Fruit fly (Drosophila melanogaster): ENCODE results near the gene CG32579.
A peak's percentile ranks its signal among the peaks of the same experiment; 100 is the strongest.

CG32579 gene

DNA sequence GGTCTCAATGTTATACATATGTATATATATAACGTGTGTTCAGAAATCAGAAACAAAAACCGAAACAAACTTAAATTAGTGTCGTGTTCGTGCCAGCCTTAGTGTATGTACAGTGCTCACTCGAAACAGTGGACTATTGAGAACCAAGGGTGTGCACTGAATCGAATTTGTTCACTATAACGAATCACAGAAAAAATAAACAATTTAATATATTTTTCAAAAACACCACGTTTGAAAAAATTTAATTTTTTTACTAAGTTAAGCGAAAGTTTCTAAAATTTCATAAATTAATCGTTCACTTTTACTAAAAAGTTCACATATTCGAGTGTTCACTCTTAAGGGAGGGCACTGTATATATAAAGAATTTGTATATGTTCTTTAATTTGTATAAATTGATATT is 37.9 kb upstream of the CG32579 start (continued):
- no peak for TF ChIP-seq sima (GFP tag; optimal IDR thresholded peaks at IDR 0.05)
- no peak for TF ChIP-seq ci (GFP tag; IDR thresholded peaks at IDR 0.05)
- TF ChIP-seq ab (GFP tag; optimal IDR thresholded peaks at IDR 0.05): no peak
- no peak for TF ChIP-seq HLH54F (GFP tag; optimal IDR thresholded peaks at IDR 0.05)
- no peak for TF ChIP-seq CG16779 (GFP tag; IDR thresholded peaks at IDR 0.05)
- no peak for TF ChIP-seq fd64A (GFP tag; optimal IDR thresholded peaks at IDR 0.05)
- TF ChIP-seq ATbp (GFP tag; optimal IDR thresholded peaks at IDR 0.05): no peak
- peak; percentile 28 for TF ChIP-seq CG30403 (GFP tag; optimal IDR thresholded peaks at IDR 0.05)
- no peak for TF ChIP-seq GATAe (GFP tag; conservative IDR thresholded peaks at IDR 0.05)
- TF ChIP-seq Hsf (GFP tag; optimal IDR thresholded peaks at IDR 0.05): peak; percentile 16
- TF ChIP-seq CG6254 (GFP tag; optimal IDR thresholded peaks at IDR 0.05): no peak
- no peak for TF ChIP-seq CG6272 (GFP tag; IDR thresholded peaks at IDR 0.05)
- TF ChIP-seq CG1832 (GFP tag; optimal IDR thresholded peaks at IDR 0.05): no peak
- TF ChIP-seq Asciz (GFP tag; optimal IDR thresholded peaks at IDR 0.05): peak; percentile 12
- peak; percentile 3 for TF ChIP-seq Ets65A (GFP tag)
- no peak for TF ChIP-seq CG15011 (GFP tag; optimal IDR thresholded peaks at IDR 0.05)
- peak; percentile 48 for TF ChIP-seq lab (GFP tag; optimal IDR thresholded peaks at IDR 0.05)
- TF ChIP-seq Dad (GFP tag; optimal IDR thresholded peaks at IDR 0.05): no peak
- TF ChIP-seq CG14860 (GFP tag; IDR thresholded peaks at IDR 0.05; ENCODE audit: partially characterized antibody): no peak
- TF ChIP-seq Kr (GFP tag; optimal IDR thresholded peaks at IDR 0.05): no peak
- no peak for TF ChIP-seq sd (tag; optimal IDR thresholded peaks at IDR 0.05)
- no peak for TF ChIP-seq Lpt (GFP tag; optimal IDR thresholded peaks at IDR 0.05)
- TF ChIP-seq CG4360 (GFP tag; IDR thresholded peaks at IDR 0.05): no peak
- no peak for TF ChIP-seq CG3407 (GFP tag; optimal IDR thresholded peaks at IDR 0.05)
- no peak for TF ChIP-seq CG13123 (GFP tag; optimal IDR thresholded peaks at IDR 0.05)
- no peak for TF ChIP-seq twi (tag; optimal IDR thresholded peaks at IDR 0.05)
- no peak for TF ChIP-seq Adf1 (GFP tag; IDR thresholded peaks at IDR 0.05)
- TF ChIP-seq CG6791 (GFP tag; IDR thresholded peaks at IDR 0.05; ENCODE audit: partially characterized antibody): no peak
- TF ChIP-seq CG14014 (GFP tag; IDR thresholded peaks at IDR 0.05): no peak
- TF ChIP-seq pnt (GFP tag; optimal IDR thresholded peaks at IDR 0.05): no peak
- no peak for TF ChIP-seq NFAT (GFP tag; IDR thresholded peaks at IDR 0.05)
- no peak for TF ChIP-seq croc (GFP tag; conservative IDR thresholded peaks at IDR 0.05)
- TF ChIP-seq nmo (GFP tag; optimal IDR thresholded peaks at IDR 0.05): no peak
- no peak for TF ChIP-seq sisA (GFP tag; IDR thresholded peaks at IDR 0.05)
- TF ChIP-seq CG10431 (GFP tag; optimal IDR thresholded peaks at IDR 0.05): no peak
- no peak for TF ChIP-seq otp (GFP tag; IDR thresholded peaks at IDR 0.05)
- TF ChIP-seq CG17912 (GFP tag; optimal IDR thresholded peaks at IDR 0.05): no peak
- TF ChIP-seq Bdp1 (GFP tag; optimal IDR thresholded peaks at IDR 0.05): no peak
- TF ChIP-seq CG17186 (GFP tag; optimal IDR thresholded peaks at IDR 0.05): no peak
- no peak for TF ChIP-seq Atf-2 (GFP tag; optimal IDR thresholded peaks at IDR 0.05)
- no peak for TF ChIP-seq wor (GFP tag; IDR thresholded peaks at IDR 0.05)
- no peak for TF ChIP-seq Opbp (GFP tag; IDR thresholded peaks at IDR 0.05; ENCODE audit: partially characterized antibody)
- TF ChIP-seq CG7928 (GFP tag; optimal IDR thresholded peaks at IDR 0.05): no peak
- no peak for TF ChIP-seq E2f2 (GFP tag; IDR thresholded peaks at IDR 0.05)
- TF ChIP-seq CG3281 (GFP tag; optimal IDR thresholded peaks at IDR 0.05): peak; percentile 9
- no peak for TF ChIP-seq gce (GFP tag; IDR thresholded peaks at IDR 0.05)
- no peak for TF ChIP-seq tap (tag; optimal IDR thresholded peaks at IDR 0.05)
- no peak for TF ChIP-seq NK7.1 (GFP tag; optimal IDR thresholded peaks at IDR 0.05)
- TF ChIP-seq Camta (GFP tag; optimal IDR thresholded peaks at IDR 0.05): no peak
- no peak for TF ChIP-seq Mad (GFP tag; optimal IDR thresholded peaks at IDR 0.05)
- no peak for TF ChIP-seq pzg (GFP tag; optimal IDR thresholded peaks at IDR 0.05)
- no peak for TF ChIP-seq CG11695 (GFP tag; IDR thresholded peaks at IDR 0.05)
- no peak for TF ChIP-seq Six4 (GFP tag; optimal IDR thresholded peaks at IDR 0.05)
